Worm (Caenorhabditis elegans) whole organism, young adult: ENCODE data around the gene flp-18.

ENCODE experiments used
- B0035.1 ChIP-seq: sonication (generic microtip); optimal IDR thresholded peaks from 2 replicates; lab custom pipeline; 2016; ENCODE audit warnings: missing genetic modification characterization, mild to moderate bottlenecking, missing compliant biosample characterization, missing genotype, missing genetic modification reagents
- F22D6.2 ChIP-seq: sonication (generic microtip); optimal IDR thresholded peaks from 2 replicates; lab custom pipeline; 2016; ENCODE audit warnings: mild to moderate bottlenecking, missing genetic modification characterization, missing compliant biosample characterization
- F39B2.1 ChIP-seq: fragments of 200-800 bp; sonication (Bioruptor generic); IDR thresholded peaks from 2 replicates; pipeline ENCODE4 v1.3.6; 2022; ENCODE audit warnings: missing genetic modification reagents, missing genetic modification characterization, missing compliant biosample characterization
- F57C9.4 ChIP-seq: sonication (generic microtip); optimal IDR thresholded peaks from 2 replicates; lab custom pipeline; 2017; ENCODE audit warnings: mild to moderate bottlenecking, missing genetic modification characterization, missing compliant biosample characterization
- Y56A3A.18 ChIP-seq: fragments of 200-800 bp; sonication (Bioruptor generic); IDR thresholded peaks from 2 replicates; pipeline ENCODE4 v1.3.6; 2022; ENCODE audit warnings: missing genetic modification reagents, missing genetic modification characterization, missing compliant biosample characterization
- ZK185.1 ChIP-seq: sonication (generic microtip); optimal IDR thresholded peaks from 2 replicates; lab custom pipeline; 2016; ENCODE audit warnings: mild to moderate bottlenecking, missing genetic modification characterization, missing compliant biosample characterization; ENCODE audit not compliant: poor library complexity, severe bottlenecking
- attf-3 ChIP-seq: fragments of 200-800 bp; sonication (Bioruptor generic); conservative IDR thresholded peaks from 2 replicates; pipeline ENCODE4 v1.3.6; 2022; ENCODE audit warnings: missing genetic modification reagents, missing genetic modification characterization, missing compliant biosample characterization
- attf-5 ChIP-seq: fragments of 200-800 bp; sonication (Bioruptor generic); optimal IDR thresholded peaks from 2 replicates; lab custom pipeline; 2018; ENCODE audit warnings: mild to moderate bottlenecking, missing genetic modification characterization, missing compliant biosample characterization
- cebp-2 ChIP-seq: fragments of 200-800 bp; sonication (Bioruptor generic); IDR thresholded peaks from 2 replicates; pipeline ENCODE4 v1.3.6; 2022; ENCODE audit warnings: missing genetic modification characterization, missing compliant biosample characterization
- ceh-100 ChIP-seq: fragments of 200-800 bp; sonication (Bioruptor generic); IDR thresholded peaks from 2 replicates; pipeline ENCODE4 v1.3.6; 2022; ENCODE audit warnings: missing genetic modification reagents, missing genetic modification characterization, missing compliant biosample characterization
- dpff-1 ChIP-seq: sonication (generic microtip); optimal IDR thresholded peaks from 2 replicates; lab custom pipeline; 2017; ENCODE audit warnings: mild to moderate bottlenecking, missing genetic modification characterization, missing compliant biosample characterization
- efl-1 ChIP-seq: fragments of 150-350 bp; optimal IDR thresholded peaks from 2 replicates; lab custom pipeline; 2014; ENCODE audit warnings: missing biosample characterization, missing genetic modification reagents, missing genetic modification characterization
- egl-18 ChIP-seq: fragments of 200-800 bp; sonication (Bioruptor generic); IDR thresholded peaks from 2 replicates; pipeline ENCODE4 v1.3.6; 2022; ENCODE audit warnings: missing genetic modification reagents, missing genetic modification characterization, missing compliant biosample characterization
- egl-44 ChIP-seq: fragments of 200-800 bp; sonication (Bioruptor generic); IDR thresholded peaks from 2 replicates; pipeline ENCODE4 v1.3.6; 2022; ENCODE audit warnings: missing genetic modification reagents, missing genetic modification characterization, missing compliant biosample characterization
- fkh-3 ChIP-seq: sonication (generic microtip); optimal IDR thresholded peaks from 2 replicates; lab custom pipeline; 2016; ENCODE audit warnings: mild to moderate bottlenecking, missing genetic modification characterization, missing compliant biosample characterization
- him-1 ChIP-seq: sonication (generic microtip); optimal IDR thresholded peaks from 2 replicates; lab custom pipeline; 2016; ENCODE audit warnings: missing genotype, missing genetic modification reagents, missing genetic modification characterization, missing compliant biosample characterization
- hlh-12 ChIP-seq: sonication (generic microtip); optimal IDR thresholded peaks from 2 replicates; lab custom pipeline; 2016; ENCODE audit warnings: missing genetic modification characterization, missing compliant biosample characterization
- hmg-20 ChIP-seq: fragments of 200-800 bp; sonication (Bioruptor generic); IDR thresholded peaks from 2 replicates; pipeline ENCODE4 v1.3.6; 2022; ENCODE audit warnings: missing genetic modification reagents, missing genetic modification characterization, missing compliant biosample characterization
- hrde-1 ChIP-seq: sonication (generic microtip); optimal IDR thresholded peaks from 2 replicates; lab custom pipeline; 2016; ENCODE audit warnings: missing genetic modification characterization, mild to moderate bottlenecking, missing compliant biosample characterization, moderate library complexity, missing genotype, missing genetic modification reagents, borderline replicate concordance
- lir-1 ChIP-seq: fragments of 200-800 bp; sonication (Bioruptor generic); conservative IDR thresholded peaks from 2 replicates; pipeline ENCODE4 v1.3.6; 2022; ENCODE audit warnings: missing genetic modification reagents, missing genetic modification characterization, missing compliant biosample characterization
- mes-4 ChIP-seq: sonication (generic microtip); optimal IDR thresholded peaks from 2 replicates; lab custom pipeline; 2016; ENCODE audit warnings: missing genotype, missing genetic modification characterization, missing compliant biosample characterization
- mxl-1 ChIP-seq: sonication (generic microtip); optimal IDR thresholded peaks from 2 replicates; lab custom pipeline; 2016; ENCODE audit warnings: missing genetic modification characterization, missing compliant biosample characterization
- nfya-1 ChIP-seq: sonication (generic microtip); optimal IDR thresholded peaks from 2 replicates; lab custom pipeline; 2017; ENCODE audit warnings: antibody characterized with exemption, missing compliant biosample characterization, missing genetic modification characterization, borderline replicate concordance; ENCODE audit not compliant: insufficient read depth
- nfyb-1 ChIP-seq: fragments of 200-800 bp; sonication (Bioruptor generic); IDR thresholded peaks from 2 replicates; pipeline ENCODE4 v1.3.6; 2022; ENCODE audit warnings: missing genetic modification reagents, missing genetic modification characterization, missing compliant biosample characterization
- nhr-27 ChIP-seq: fragments of 200-800 bp; sonication (Bioruptor generic); optimal IDR thresholded peaks from 2 replicates; lab custom pipeline; 2018; ENCODE audit warnings: mild to moderate bottlenecking, missing genetic modification characterization, moderate library complexity, missing compliant biosample characterization
- rec-8 ChIP-seq, 2 experiments: sonication (generic microtip); optimal IDR thresholded peaks; 2 replicates each; lab custom pipeline; 2016; ENCODE audit warnings: mild to moderate bottlenecking in 2 of 2, missing genetic modification characterization in 2 of 2, missing genetic modification reagents in 2 of 2, missing genotype in 2 of 2, missing biosample characterization in 1 of 2, missing compliant biosample characterization in 1 of 2, moderate library complexity in 1 of 2
- sea-2 ChIP-seq: fragments of 200-800 bp; sonication (Bioruptor generic); IDR thresholded peaks from 2 replicates; pipeline ENCODE4 v1.3.6; 2022; ENCODE audit warnings: missing genetic modification characterization, missing compliant biosample characterization
- snpc-4 ChIP-seq, 5 experiments: fragments of 150-350 bp in 1 of 5; sonication (generic microtip) in 4 of 5; optimal IDR thresholded peaks; 2 replicates each; lab custom pipeline; 2014 to 2018; ENCODE audit warnings: missing genetic modification characterization in 5 of 5, missing biosample characterization in 3 of 5, antibody characterized with exemption in 2 of 5, mild to moderate bottlenecking in 2 of 5, missing compliant biosample characterization in 2 of 5, missing genotype in 2 of 5, moderate library complexity in 2 of 5, missing genetic modification reagents in 1 of 5
- tbx-9 ChIP-seq: sonication (generic microtip); optimal IDR thresholded peaks from 2 replicates; lab custom pipeline; 2016; ENCODE audit warnings: borderline replicate concordance, missing genetic modification characterization, inconsistent platforms, missing compliant biosample characterization
- unc-130 ChIP-seq: sonication (generic microtip); optimal IDR thresholded peaks from 2 replicates; lab custom pipeline; 2016; ENCODE audit warnings: missing genetic modification reagents, missing genetic modification characterization, missing compliant biosample characterization
- zim-3 ChIP-seq: sonication (generic microtip); optimal IDR thresholded peaks from 2 replicates; lab custom pipeline; 2017; ENCODE audit warnings: mild to moderate bottlenecking, missing genetic modification characterization, moderate library complexity, missing compliant biosample characterization
- ztf-18 ChIP-seq: sonication (generic microtip); optimal IDR thresholded peaks from 2 replicates; lab custom pipeline; 2016; ENCODE audit warnings: missing genotype, mild to moderate bottlenecking, missing genetic modification characterization, missing compliant biosample characterization
- ztf-26 ChIP-seq: sonication (generic microtip); optimal IDR thresholded peaks from 2 replicates; lab custom pipeline; 2017; ENCODE audit warnings: missing genetic modification characterization, missing compliant biosample characterization
- ztf-6 ChIP-seq: fragments of 200-800 bp; sonication (Bioruptor generic); IDR thresholded peaks from 2 replicates; pipeline ENCODE4 v1.3.6; 2022; ENCODE audit warnings: missing genetic modification reagents, missing genetic modification characterization, missing compliant biosample characterization

The flp-18 gene

DNA sequence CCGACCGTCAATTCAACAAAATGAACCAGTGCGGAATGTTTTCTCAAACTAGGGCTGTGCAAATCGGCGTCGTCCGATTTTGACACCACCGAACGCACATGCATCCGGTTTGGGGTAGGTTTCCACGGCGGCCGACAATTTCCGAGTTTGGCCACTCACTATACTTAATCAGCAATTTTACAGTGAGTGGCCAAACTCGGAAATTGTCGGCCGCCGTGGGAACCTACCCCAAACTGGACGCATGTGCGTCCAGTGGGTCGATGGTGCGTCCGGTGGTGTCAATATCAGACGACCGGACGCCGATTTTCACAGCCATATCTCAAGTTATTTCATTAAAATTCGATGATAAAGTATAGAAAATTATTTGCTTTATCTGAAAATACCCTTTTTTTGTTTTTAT, 28.2 kb downstream of the flp-18 start:
- TF ChIP-seq snpc-4 (GFP tag; optimal IDR thresholded peaks at IDR 0.05; lab: Kevin White, UChicago) (no peak), snpc-4 (tag; optimal IDR thresholded peaks at IDR 0.05; lab: Kevin White, UChicago) (peak in 2 of 4 experiments; percentile 54 to 80), hrde-1 (tag; lab: Kevin White, UChicago) (no peak)
- TF ChIP-seq, all 124 proteins: peak for 1

DNA sequence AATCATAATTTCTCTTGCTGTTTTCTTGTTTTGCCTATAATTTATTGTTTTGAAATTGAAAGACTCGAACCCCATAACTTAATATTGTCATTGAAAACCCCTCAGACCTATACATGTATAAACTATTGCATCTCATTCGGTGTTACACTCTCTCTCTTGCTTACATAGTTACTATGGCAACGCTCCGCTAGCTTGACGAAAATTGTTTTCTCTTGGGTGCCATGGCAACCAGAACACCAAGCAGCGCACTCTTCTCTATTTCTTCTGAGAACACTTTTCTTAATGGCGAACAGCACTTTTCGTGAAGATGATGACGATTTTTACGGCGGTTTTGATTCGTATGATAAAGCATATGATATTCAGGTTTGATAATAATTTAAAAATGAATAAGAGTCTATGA, 34.4 kb downstream of the flp-18 start, which contains the start of gene osm-5:
Gene osm-5, plus strand, starts transcription at position 268 of the 400 bp plus-strand sequence.
- TF ChIP-seq cebp-2 (GFP tag; lab: Robert Waterston, UW) = no peak
- TF ChIP-seq lir-1 (GFP tag; lab: Robert Waterston, UW) = no peak
- no peak for TF ChIP-seq ceh-100 (GFP tag; lab: Robert Waterston, UW)
- no peak for TF ChIP-seq hlh-12
- TF ChIP-seq ztf-26 (tag; lab: Kevin White, UChicago) = no peak
- no peak for TF ChIP-seq F22D6.2 (tag; lab: Kevin White, UChicago)
- no peak for TF ChIP-seq sea-2 (GFP tag; lab: Robert Waterston, UW)
- TF ChIP-seq rec-8 (tag; optimal IDR thresholded peaks at IDR 0.05; lab: Kevin White, UChicago) = no peak
- TF ChIP-seq egl-18 (GFP tag; lab: Robert Waterston, UW) = no peak
- no peak for TF ChIP-seq nfya-1 (tag; lab: Kevin White, UChicago)
- TF ChIP-seq F39B2.1 = no peak
- TF ChIP-seq nfyb-1 (GFP tag; lab: Robert Waterston, UW) = no peak
- TF ChIP-seq efl-1 (GFP tag; lab: Kevin White, UChicago) = no peak
- no peak for TF ChIP-seq unc-130
- no peak for TF ChIP-seq nhr-27 (tag; lab: Kevin White, UChicago)
- TF ChIP-seq zim-3 (tag; lab: Kevin White, UChicago) = no peak
- TF ChIP-seq mxl-1 = no peak
- no peak for TF ChIP-seq B0035.1 (tag; lab: Kevin White, UChicago)

- TF ChIP-seq hmg-20 (GFP tag; lab: Robert Waterston, UW) (no peak), lir-1 (GFP tag; lab: Robert Waterston, UW) (no peak), attf-5 (GFP tag; lab: Kevin White, UChicago) (no peak), fkh-3 (tag; lab: Kevin White, UChicago) (no peak), attf-3 (GFP tag; lab: Robert Waterston, UW) (no peak), snpc-4 (GFP tag; optimal IDR thresholded peaks at IDR 0.05; lab: Kevin White, UChicago) (no peak), snpc-4 (tag; optimal IDR thresholded peaks at IDR 0.05; lab: Kevin White, UChicago) (no peak), him-1 (tag; lab: Kevin White, UChicago) (no peak), F39B2.1 (no peak)
Observed at ce11 chrX:2981715-2982114, 36.6 kb downstream of the flp-18 start, which contains the start of gene nspg-5. nspg-5 (plus strand) TSS chrX:2982015.

ce11 chrX:2978100-2978499, 40.3 kb downstream of the flp-18 start:
- TF ChIP-seq hlh-12 = no peak
- no peak for TF ChIP-seq snpc-4 (GFP tag; optimal IDR thresholded peaks at IDR 0.05; lab: Kevin White, UChicago)
- TF ChIP-seq snpc-4 (tag; optimal IDR thresholded peaks at IDR 0.05; lab: Kevin White, UChicago) = peak in 2 of 4 experiments; percentile 55 to 68
- no peak for TF ChIP-seq ZK185.1 (tag; lab: Kevin White, UChicago)
- no peak for TF ChIP-seq ztf-26 (tag; lab: Kevin White, UChicago)

DNA sequence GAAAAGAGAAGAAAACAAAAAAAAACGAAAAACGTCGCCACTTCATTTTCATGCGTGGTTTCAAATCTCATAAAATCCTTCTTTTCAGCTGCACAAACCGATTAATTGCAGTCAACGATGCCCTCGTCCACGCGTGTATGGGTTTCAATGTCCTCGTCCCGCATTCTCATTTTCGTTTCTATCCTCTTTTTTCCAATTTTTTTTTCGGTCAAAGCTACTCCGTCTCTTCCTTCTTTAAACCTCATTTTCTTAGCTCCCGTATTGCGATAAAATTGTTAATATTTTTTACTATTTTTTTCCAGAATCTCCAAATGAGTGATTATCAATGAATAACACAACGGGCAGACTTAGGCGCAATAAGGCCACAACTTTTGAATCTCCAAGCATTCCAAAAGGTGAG, 42.2 kb downstream of the flp-18 start, which contains the start of gene aakg-3:
Gene aakg-3, plus strand, starts transcription at position 301 of the 400 bp plus-strand sequence.
- TF ChIP-seq tbx-9 (tag; lab: Kevin White, UChicago) (no peak), egl-18 (GFP tag; lab: Robert Waterston, UW) (no peak), ztf-6 (GFP tag; lab: Robert Waterston, UW) (no peak), sea-2 (GFP tag; lab: Robert Waterston, UW) (no peak), Y56A3A.18 (GFP tag; lab: Robert Waterston, UW) (no peak), dpff-1 (tag; lab: Kevin White, UChicago) (no peak), ztf-18 (no peak), egl-44 (GFP tag; lab: Robert Waterston, UW) (no peak), mes-4 (no peak), F57C9.4 (tag; lab: Kevin White, UChicago) (no peak)
